Worm (Caenorhabditis elegans): ENCODE results near the gene F56D2.2.

Gene F56D2.2

ce11 chrIII:5621236-5621635 is 34.2 kb downstream of the F56D2.2 start (continued):
- TF ChIP-seq hmg-1.1 (GFP tag; IDR thresholded peaks at IDR 0.05) (peak; percentile 80), duxl-1 (tag; optimal IDR thresholded peaks at IDR 0.05; ENCODE audit: poor library complexity) (peak; percentile 29), F37D6.2 (tag; optimal IDR thresholded peaks at IDR 0.05) (peak; percentile 29), hlh-11 (tag; optimal IDR thresholded peaks at IDR 0.05) (peak; percentile 90), zfp-3 (GFP tag; conservative IDR thresholded peaks at IDR 0.05) (no peak), Y5F2A.4 (GFP tag; optimal IDR thresholded peaks at IDR 0.05) (no peak), zip-2 (tag; optimal IDR thresholded peaks at IDR 0.05) (peak; percentile 9), tra-1 (GFP tag; IDR thresholded peaks at IDR 0.05) (no peak), nhr-48 (tag; optimal IDR thresholded peaks at IDR 0.05) (peak; percentile 45), dpl-1 (GFP tag; optimal IDR thresholded peaks at IDR 0.05) (peak; percentile 46), unc-62 (GFP tag; optimal IDR thresholded peaks at IDR 0.05 in 1 of 2) (peak in 1 of 2 experiments; percentile 39), unc-62 (tag; optimal IDR thresholded peaks at IDR 0.05) (no peak), mxl-3 (GFP tag; optimal IDR thresholded peaks at IDR 0.05) (peak; percentile 91), nhr-77 (tag; optimal IDR thresholded peaks at IDR 0.05) (peak; percentile 65), nhr-102 (tag; optimal IDR thresholded peaks at IDR 0.05) (peak; percentile 18), ceh-20 (GFP tag; IDR thresholded peaks at IDR 0.05) (no peak)

ce11 chrIII:5622232-5623009 is 35.4 kb downstream of the F56D2.2 start:
- TF ChIP-seq Y75B8A.6 (GFP tag; IDR thresholded peaks at IDR 0.05), result no peak
- TF ChIP-seq aha-1 (tag), result peak; percentile 85
- no peak for TF ChIP-seq Y5F2A.4 (GFP tag; optimal IDR thresholded peaks at IDR 0.05)
- TF ChIP-seq R02D3.7 (tag; optimal IDR thresholded peaks at IDR 0.05), result no peak
- TF ChIP-seq ceh-28 (tag; optimal IDR thresholded peaks at IDR 0.05), result no peak
- TF ChIP-seq hlh-30 (tag; optimal IDR thresholded peaks at IDR 0.05; ENCODE audit: insufficient read depth), result no peak
- TF ChIP-seq skn-1 (tag; optimal IDR thresholded peaks at IDR 0.05), result no peak
- no peak for TF ChIP-seq spr-1 (tag; optimal IDR thresholded peaks at IDR 0.05)
- no peak for TF ChIP-seq ZK337.2 (GFP tag; IDR thresholded peaks at IDR 0.05)
- TF ChIP-seq unc-62 (GFP tag; optimal IDR thresholded peaks at IDR 0.05 in 1 of 2), result peak in 1 of 2 experiments; percentile 78
- no peak for TF ChIP-seq unc-62 (tag; optimal IDR thresholded peaks at IDR 0.05)
- no peak for TF ChIP-seq duxl-1 (tag; optimal IDR thresholded peaks at IDR 0.05; ENCODE audit: poor library complexity)
- TF ChIP-seq cey-2 (tag; optimal IDR thresholded peaks at IDR 0.05; ENCODE audit: borderline replicate concordance, insufficient read depth), result no peak
- TF ChIP-seq dmd-9 (GFP tag; IDR thresholded peaks at IDR 0.05), result no peak
- no peak for TF ChIP-seq snpc-1.2 (GFP tag; IDR thresholded peaks at IDR 0.05)
- TF ChIP-seq F26F4.8 (GFP tag; conservative IDR thresholded peaks at IDR 0.05), result no peak
- peak; percentile 66 for TF ChIP-seq nhr-28 (tag; optimal IDR thresholded peaks at IDR 0.05)
- no peak for TF ChIP-seq daf-16 (GFP tag; optimal IDR thresholded peaks at IDR 0.05)
- peak; percentile 27 for TF ChIP-seq daf-16 (tag; optimal IDR thresholded peaks at IDR 0.05)

ce11 chrIII:5623418-5623817 is 36.4 kb downstream of the F56D2.2 start:
- TF ChIP-seq egl-43 (GFP tag; IDR thresholded peaks at IDR 0.05) (no peak), unc-62 (GFP tag; optimal IDR thresholded peaks at IDR 0.05 in 1 of 2) (no peak), unc-62 (tag; optimal IDR thresholded peaks at IDR 0.05) (no peak), cey-2 (tag; optimal IDR thresholded peaks at IDR 0.05; ENCODE audit: borderline replicate concordance, insufficient read depth) (no peak), daf-16 (GFP tag; optimal IDR thresholded peaks at IDR 0.05) (no peak), daf-16 (tag; optimal IDR thresholded peaks at IDR 0.05) (peak; percentile 4), ces-1 (GFP tag; optimal IDR thresholded peaks at IDR 0.05) (no peak), mdl-1 (tag; optimal IDR thresholded peaks at IDR 0.05) (peak in 1 of 2 experiments; percentile 58), daf-19 (GFP tag; conservative IDR thresholded peaks at IDR 0.05) (no peak), lsy-2 (tag; optimal IDR thresholded peaks at IDR 0.05) (peak in 1 of 2 experiments; percentile 39), daf-12 (tag; optimal IDR thresholded peaks at IDR 0.05) (no peak), hif-1 (tag; optimal IDR thresholded peaks at IDR 0.05) (no peak), Y75B8A.6 (GFP tag; IDR thresholded peaks at IDR 0.05) (no peak), aly-2 (tag; optimal IDR thresholded peaks at IDR 0.05) (no peak), ztf-7 (tag; optimal IDR thresholded peaks at IDR 0.05) (no peak), hlh-11 (tag; optimal IDR thresholded peaks at IDR 0.05) (peak; percentile 28), hlh-30 (tag; optimal IDR thresholded peaks at IDR 0.05; ENCODE audit: insufficient read depth) (peak; percentile 74), nhr-6 (tag; optimal IDR thresholded peaks at IDR 0.05) (no peak), T26A8.4 (GFP tag; IDR thresholded peaks at IDR 0.05) (no peak), mep-1 (tag; optimal IDR thresholded peaks at IDR 0.05) (no peak), nhr-11 (tag; optimal IDR thresholded peaks at IDR 0.05) (peak; percentile 49)

Data from whole organism, L4 larva.